Worm (Caenorhabditis elegans): Measurements from ENCODE around the gene srd-55.

DNA sequence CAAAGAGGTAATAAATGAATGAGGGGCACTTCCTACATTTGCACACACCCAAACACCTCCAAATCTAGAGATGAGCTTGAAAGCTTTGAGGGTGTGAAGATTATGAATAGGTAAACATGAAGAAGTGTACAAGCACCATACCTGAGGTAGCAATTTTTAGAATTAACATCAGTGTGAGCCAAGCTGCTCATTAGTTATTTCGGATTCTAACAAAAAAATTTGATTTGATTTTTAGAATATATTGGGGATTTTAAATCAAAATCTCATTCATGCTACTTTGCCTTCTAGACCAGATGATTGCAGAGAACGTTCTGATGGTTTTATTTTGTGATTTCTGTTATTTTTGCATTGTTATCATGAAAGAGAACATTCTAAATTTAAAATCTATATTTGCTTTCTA, 5.5 kb downstream of the srd-55 start:
- no peak for TF ChIP-seq nhr-11 (tag; optimal IDR thresholded peaks at IDR 0.05)
- TF ChIP-seq nhr-25 (tag; optimal IDR thresholded peaks at IDR 0.05) = no peak
- no peak for TF ChIP-seq mdl-1 (tag; optimal IDR thresholded peaks at IDR 0.05)
- no peak for TF ChIP-seq ceh-82 (tag; optimal IDR thresholded peaks at IDR 0.05)
- TF ChIP-seq snpc-4 (tag; optimal IDR thresholded peaks at IDR 0.05) = no peak
- TF ChIP-seq lin-39 (tag; optimal IDR thresholded peaks at IDR 0.05) = no peak
- no peak for TF ChIP-seq lin-11 (tag; optimal IDR thresholded peaks at IDR 0.05)

All from whole organism, L2 larva.